Worm (Caenorhabditis elegans) whole organism, midembryonic: ENCODE results near the gene cup-5.
A peak's percentile ranks its signal among the peaks of the same experiment; 100 is the strongest.
"Not testable (repeated sequence)": the region's sequence is repeated elsewhere in the genome, so short reads cannot be mapped to it uniquely, and the experiment has no call there.

Experiments used
- T22C8.4 ChIP-seq: fragments of 200-800 bp; sonication (Bioruptor generic); IDR thresholded peaks from 2 replicates; pipeline ENCODE4 v1.3.6; 2022; ENCODE audit warnings: missing genetic modification characterization, missing compliant biosample characterization
- cog-1 ChIP-seq: sonication (generic microtip); optimal IDR thresholded peaks from 2 replicates; lab custom pipeline; 2016; ENCODE audit warnings: missing genetic modification characterization, missing compliant biosample characterization
- flt-1 ChIP-seq: fragments of 200-800 bp; sonication (Bioruptor generic); IDR thresholded peaks from 2 replicates; pipeline ENCODE4 v1.3.6; 2022; ENCODE audit warnings: missing genetic modification characterization, missing compliant biosample characterization
- klf-2 ChIP-seq: fragments of 200-800 bp; sonication (Bioruptor generic); conservative IDR thresholded peaks from 2 replicates; pipeline ENCODE4 v1.3.6; 2022; ENCODE audit warnings: missing genetic modification reagents, missing genetic modification characterization, missing compliant biosample characterization
- med-1 ChIP-seq: sonication (generic microtip); optimal IDR thresholded peaks from 2 replicates; lab custom pipeline; 2017; ENCODE audit warnings: missing genetic modification characterization, mild to moderate bottlenecking, missing compliant biosample characterization, antibody characterized with exemption, missing genetic modification reagents; ENCODE audit not compliant: insufficient read depth
- ref-1 ChIP-seq: fragments of 200-800 bp; sonication (Bioruptor generic); conservative IDR thresholded peaks from 2 replicates; pipeline ENCODE4 v1.3.6; 2022; ENCODE audit warnings: missing genetic modification reagents, missing genetic modification characterization, missing compliant biosample characterization
- tab-1 ChIP-seq: fragments of 200-800 bp; sonication (Bioruptor generic); IDR thresholded peaks from 2 replicates; pipeline ENCODE4 v1.3.6; 2022; ENCODE audit warnings: missing genetic modification characterization, missing compliant biosample characterization
- ztf-23 ChIP-seq: fragments of 200-800 bp; sonication (Bioruptor generic); IDR thresholded peaks from 2 replicates; pipeline ENCODE4 v1.3.6; 2022; ENCODE audit warnings: missing genetic modification reagents, missing genetic modification characterization, missing compliant biosample characterization
- ztf-29 ChIP-seq: fragments of 200-800 bp; sonication (Bioruptor generic); IDR thresholded peaks from 2 replicates; pipeline ENCODE4 v1.3.6; 2022; ENCODE audit warnings: missing genetic modification reagents, missing genetic modification characterization, missing compliant biosample characterization

cup-5 gene

ce11 chrIII:7570083-7570695, 13.8 kb upstream of the cup-5 start, which contains the start of gene R13A5.7:
Gene R13A5.7 (minus strand): TSS chrIII:7570133.
- TF ChIP-seq T22C8.4 (no peak), ztf-29 (GFP tag; lab: Robert Waterston, UW) (no peak), flt-1 (peak; percentile 18; the same call in 1 of the 2 replicates), ztf-23 (GFP tag; lab: Robert Waterston, UW) (no peak), med-1 (GFP tag; lab: Kevin White, UChicago) (no peak), ref-1 (GFP tag; lab: Robert Waterston, UW) (no peak), klf-2 (GFP tag; lab: Robert Waterston, UW) (no peak), tab-1 (GFP tag; lab: Robert Waterston, UW) (no peak), cog-1 (peak; percentile 18)

DNA sequence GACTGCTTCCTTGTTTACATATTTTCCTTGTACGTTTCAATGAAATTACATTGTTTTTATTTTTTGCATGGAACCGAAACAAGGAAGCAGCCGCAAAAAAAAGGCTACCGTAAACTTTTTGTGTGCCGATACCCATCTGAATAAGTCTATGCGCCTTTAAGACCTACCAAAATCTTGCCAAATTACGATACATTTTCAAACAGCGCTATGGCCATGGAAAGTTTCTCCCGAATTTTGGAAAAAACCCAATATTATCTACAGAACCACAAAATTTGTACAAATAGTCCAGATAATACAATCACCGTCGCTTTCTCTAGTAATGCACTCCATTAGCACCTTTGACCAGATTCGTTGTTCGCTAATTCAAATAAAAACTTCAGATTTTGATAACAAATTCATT, 12.3 kb upstream of the cup-5 start:
- no peak for TF ChIP-seq T22C8.4

DNA sequence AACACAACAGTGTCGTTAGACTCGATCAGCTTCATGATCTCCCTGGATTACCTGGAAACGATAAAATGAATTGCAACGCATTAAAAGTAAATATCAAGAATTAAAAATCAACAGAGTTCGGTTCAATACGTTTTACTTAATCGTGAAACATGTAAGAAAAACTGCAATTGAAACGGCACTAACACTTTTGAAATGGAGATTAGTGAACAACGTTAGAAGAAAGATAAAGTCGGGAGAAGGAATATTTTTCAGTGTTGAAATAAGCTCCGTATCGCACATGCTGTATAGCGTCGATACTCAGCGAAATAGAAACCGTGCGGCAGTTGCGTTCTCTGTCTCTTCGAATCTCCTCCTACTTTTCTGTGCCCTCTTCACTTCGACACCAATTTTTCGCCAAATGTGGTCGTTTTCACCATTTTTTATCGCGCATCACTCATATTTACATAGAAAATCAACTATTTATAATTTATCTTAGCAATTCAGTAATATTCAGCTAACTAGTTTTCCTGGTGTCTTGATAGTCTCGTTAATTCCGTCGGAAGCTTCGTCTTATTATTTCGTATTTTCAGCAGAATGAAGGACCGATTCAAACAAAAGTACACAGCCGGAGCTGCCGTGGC, 11.1 kb upstream of the cup-5 start, which contains the start of the genes rpl-9 and lpd-7:
Gene rpl-9 (minus strand): TSS at position 51 of the 620 bp plus-strand sequence.
Gene lpd-7 (plus strand): TSS at position 570 of the 620 bp plus-strand sequence.
- 0 out of 2 replicates have a peak, but pooled peaks have one; percentile 61 for TF ChIP-seq flt-1
- TF ChIP-seq tab-1 (GFP tag; lab: Robert Waterston, UW), result no peak
- no peak for TF ChIP-seq T22C8.4
- no peak for TF ChIP-seq ztf-23 (GFP tag; lab: Robert Waterston, UW)
- TF ChIP-seq cog-1, result peak; percentile 17
- TF ChIP-seq klf-2 (GFP tag; lab: Robert Waterston, UW), result no peak
- no peak for TF ChIP-seq med-1 (GFP tag; lab: Kevin White, UChicago)
- no peak for TF ChIP-seq ref-1 (GFP tag; lab: Robert Waterston, UW)
- no peak for TF ChIP-seq ztf-29 (GFP tag; lab: Robert Waterston, UW)

- TF ChIP-seq ref-1 (GFP tag; lab: Robert Waterston, UW) (no peak), klf-2 (GFP tag; lab: Robert Waterston, UW) (no peak), med-1 (GFP tag; lab: Kevin White, UChicago) (no peak), ztf-23 (GFP tag; lab: Robert Waterston, UW) (no peak), flt-1 (no peak), ztf-29 (GFP tag; lab: Robert Waterston, UW) (no peak), cog-1 (no peak), T22C8.4 (no peak), tab-1 (GFP tag; lab: Robert Waterston, UW) (no peak)
These were observed 4.7 kb upstream of the cup-5 start, which contains the start of gene mfsd-6 for ce11 chrIII:7579324-7579723. Gene mfsd-6 (minus strand): TSS chrIII:7579411.

ce11 chrIII:7580586-7580985, 3.4 kb upstream of the cup-5 start:
- TF ChIP-seq ref-1 (GFP tag; lab: Robert Waterston, UW) (no peak), med-1 (GFP tag; lab: Kevin White, UChicago) (no peak), flt-1 (no peak), ztf-29 (GFP tag; lab: Robert Waterston, UW) (no peak), tab-1 (GFP tag; lab: Robert Waterston, UW) (no peak), cog-1 (no peak), klf-2 (GFP tag; lab: Robert Waterston, UW) (no peak), T22C8.4 (no peak), ztf-23 (GFP tag; lab: Robert Waterston, UW) (no peak)

DNA sequence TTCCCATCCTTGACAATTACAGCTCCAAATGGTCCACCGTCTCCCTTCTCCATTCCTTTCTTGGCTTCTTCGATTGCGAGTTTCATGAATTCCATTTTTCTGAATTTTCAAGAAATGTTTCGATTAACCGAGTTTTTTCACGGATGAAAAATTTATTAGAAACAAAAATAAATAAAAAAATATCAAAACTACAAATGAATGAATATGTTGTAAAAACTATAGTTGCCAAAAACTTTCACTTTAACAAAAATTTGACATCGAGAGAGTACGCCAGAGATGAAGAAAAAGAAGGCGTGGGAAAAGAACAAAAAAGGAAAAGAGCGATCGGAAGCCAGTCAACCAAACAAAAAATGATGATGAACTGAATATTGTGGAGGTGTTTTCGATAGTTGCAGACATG, 1.1 kb upstream of the cup-5 start, which contains the start of gene R13A5.10:
Gene R13A5.10 (minus strand): TSS at position 101 of the 400 bp plus-strand sequence.
- no peak for TF ChIP-seq T22C8.4
- no peak for TF ChIP-seq tab-1 (GFP tag; lab: Robert Waterston, UW)
- no peak for TF ChIP-seq ztf-29 (GFP tag; lab: Robert Waterston, UW)
- TF ChIP-seq flt-1, result no peak
- TF ChIP-seq klf-2 (GFP tag; lab: Robert Waterston, UW), result no peak
- no peak for TF ChIP-seq ztf-23 (GFP tag; lab: Robert Waterston, UW)

ce11 chrIII:7588214-7588613, 4.2 kb downstream of the cup-5 start, which contains the start of gene R13A5.15:
Gene R13A5.15 (minus strand): TSS chrIII:7588314.
- TF ChIP-seq med-1 (GFP tag; lab: Kevin White, UChicago) (no peak), T22C8.4 (no peak), klf-2 (GFP tag; lab: Robert Waterston, UW) (no peak), ztf-29 (GFP tag; lab: Robert Waterston, UW) (no peak), cog-1 (no peak), ref-1 (GFP tag; lab: Robert Waterston, UW) (no peak), tab-1 (GFP tag; lab: Robert Waterston, UW) (no peak)

ce11 chrIII:7593285-7593928, 9.4 kb downstream of the cup-5 start, which contains the start of gene R13A5.11:
Gene R13A5.11 (minus strand): TSS chrIII:7593335.
- TF ChIP-seq tab-1 (GFP tag; lab: Robert Waterston, UW) (no peak), flt-1 (no peak)

ce11 chrIII:7594482-7594881, 10.5 kb downstream of the cup-5 start, which contains the start of gene Y80D4G.2:
Gene Y80D4G.2 (minus strand): TSS chrIII:7594582.
- TF ChIP-seq ref-1, tab-1, ztf-29 (GFP tag; lab: Robert Waterston, UW): not testable (repeated sequence)
